Worm (Caenorhabditis elegans): ENCODE results near the gene str-46.

DNA sequence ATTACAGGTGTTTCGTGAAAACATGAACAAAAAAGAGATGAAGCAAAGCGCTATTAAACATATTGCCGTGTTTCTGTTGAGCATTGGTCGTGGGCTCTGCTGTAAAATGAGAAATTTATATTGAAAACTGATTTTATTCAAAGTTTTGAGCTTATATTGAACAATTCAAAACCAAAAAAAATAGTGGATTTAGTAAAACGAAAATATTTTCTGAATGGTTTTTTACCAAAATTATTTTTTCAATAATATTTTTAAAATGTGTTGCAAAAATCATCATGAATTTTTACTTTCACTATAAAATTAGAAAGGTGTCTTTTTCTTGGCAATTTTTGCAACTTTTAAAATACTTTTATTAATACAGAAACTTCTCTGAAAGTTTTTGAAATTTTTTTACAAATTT, 3.5 kb upstream of the str-46 start, which contains the start of gene C31B8.7:
- TF ChIP-seq pha-4 (tag; optimal IDR thresholded peaks at IDR 0.05): no peak
- TF ChIP-seq ztf-22 (GFP tag; optimal IDR thresholded peaks at IDR 0.05): no peak
- no peak for TF ChIP-seq F23B12.7 (tag; optimal IDR thresholded peaks at IDR 0.05; ENCODE audit: insufficient read depth)
- TF ChIP-seq unc-62 (GFP tag; optimal IDR thresholded peaks at IDR 0.05): no peak
- TF ChIP-seq mcd-1 (GFP tag; IDR thresholded peaks at IDR 0.05): no peak
- TF ChIP-seq nhr-90 (tag; optimal IDR thresholded peaks at IDR 0.05): no peak
- no peak for TF ChIP-seq sdz-38 (tag; optimal IDR thresholded peaks at IDR 0.05)
